Fruit fly (Drosophila melanogaster) whole organism, embryonic: Measurements from ENCODE around the gene AP-1-2beta.

ENCODE experiments used
- CG10209 ChIP-seq: fragments of 200-800 bp; sonication (Bioruptor generic); optimal IDR thresholded peaks from 3 replicates; lab custom pipeline; 2017; ENCODE audit warnings: missing biosample characterization, mild to moderate bottlenecking, missing genetic modification characterization, missing genetic modification reagents
- CG12769 ChIP-seq: fragments of 200-800 bp; sonication (Bioruptor generic); optimal IDR thresholded peaks from 2 replicates; lab custom pipeline; 2019; ENCODE audit warnings: missing biosample characterization, mild to moderate bottlenecking, missing genetic modification characterization, moderate library complexity
- CG14014 ChIP-seq: fragments of 200-800 bp; sonication (Bioruptor generic); IDR thresholded peaks from 2 replicates; pipeline ENCODE4 v1.3.6; 2022; ENCODE audit warnings: missing biosample characterization, missing genetic modification characterization
- CG15269 ChIP-seq: fragments of 200-800 bp; sonication (Bioruptor generic); optimal IDR thresholded peaks from 2 replicates; lab custom pipeline; 2018; ENCODE audit warnings: missing biosample characterization, mild to moderate bottlenecking, missing genetic modification characterization, moderate library complexity
- CG15479 ChIP-seq: fragments of 200-800 bp; sonication (Bioruptor generic); optimal IDR thresholded peaks from 3 replicates; lab custom pipeline; 2019; ENCODE audit warnings: missing biosample characterization, mild to moderate bottlenecking, missing genetic modification characterization, moderate library complexity
- CG15514 ChIP-seq: fragments of 200-800 bp; sonication (Bioruptor generic); optimal IDR thresholded peaks from 3 replicates; lab custom pipeline; 2017; ENCODE audit warnings: missing biosample characterization, missing genetic modification characterization, mild to moderate bottlenecking, moderate library complexity, missing genetic modification reagents
- CG16813 ChIP-seq: fragments of 200-800 bp; sonication (Bioruptor generic); IDR thresholded peaks from 3 replicates; pipeline ENCODE4 v1.3.6; 2022; ENCODE audit warnings: missing biosample characterization, missing genetic modification characterization; ENCODE audit not compliant: partially characterized antibody
- CG17612 ChIP-seq: fragments of 200-800 bp; sonication (Bioruptor generic); IDR thresholded peaks from 2 replicates; pipeline ENCODE4 v1.3.6; 2022; ENCODE audit warnings: missing biosample characterization, missing genetic modification characterization
- CG2129 ChIP-seq: fragments of 200-800 bp; sonication (Bioruptor generic); IDR thresholded peaks from 2 replicates; pipeline ENCODE4 v1.3.6; 2022; ENCODE audit warnings: missing biosample characterization, missing genetic modification characterization; ENCODE audit not compliant: partially characterized antibody
- CG3163 ChIP-seq: fragments of 200-800 bp; sonication (Bioruptor generic); optimal IDR thresholded peaks from 3 replicates; lab custom pipeline; 2016; ENCODE audit warnings: missing biosample characterization, missing genetic modification characterization
- CG32767 ChIP-seq: fragments of 200-800 bp; sonication (Bioruptor generic); IDR thresholded peaks from 2 replicates; pipeline ENCODE4 v1.3.6; 2022; ENCODE audit warnings: missing biosample characterization, missing genetic modification characterization
- CG33213 ChIP-seq: fragments of 200-800 bp; sonication (Bioruptor generic); optimal IDR thresholded peaks from 3 replicates; lab custom pipeline; 2016; ENCODE audit warnings: missing biosample characterization, missing genetic modification characterization
- CG33557 ChIP-seq: fragments of 200-800 bp; sonication (Bioruptor generic); optimal IDR thresholded peaks from 2 replicates; lab custom pipeline; 2019; ENCODE audit warnings: missing biosample characterization, mild to moderate bottlenecking, missing genetic modification characterization, moderate library complexity
- CG3407 ChIP-seq: fragments of 200-800 bp; sonication (Bioruptor generic); optimal IDR thresholded peaks from 2 replicates; lab custom pipeline; 2018; ENCODE audit warnings: missing biosample characterization, mild to moderate bottlenecking, missing genetic modification characterization
- CG6765 ChIP-seq: fragments of 200-800 bp; sonication (Bioruptor generic); optimal IDR thresholded peaks from 3 replicates; lab custom pipeline; 2017; ENCODE audit warnings: missing biosample characterization, mild to moderate bottlenecking, missing genetic modification characterization
- CG6813 ChIP-seq: fragments of 200-800 bp; sonication (Bioruptor generic); optimal IDR thresholded peaks from 2 replicates; lab custom pipeline; 2017; ENCODE audit warnings: missing biosample characterization, missing genetic modification characterization, mild to moderate bottlenecking, moderate library complexity, missing genetic modification reagents
- CrebB ChIP-seq: fragments of 200-800 bp; sonication (Bioruptor generic); optimal IDR thresholded peaks from 3 replicates; lab custom pipeline; 2018; ENCODE audit warnings: missing biosample characterization, mild to moderate bottlenecking, missing genetic modification characterization
- D19A ChIP-seq: fragments of 200-800 bp; optimal IDR thresholded peaks from 3 replicates; lab custom pipeline; 2019; ENCODE audit warnings: missing biosample characterization, mild to moderate bottlenecking, missing genetic modification characterization, moderate library complexity
- Dip2 ChIP-seq: fragments of 200-800 bp; sonication (Bioruptor generic); IDR thresholded peaks from 2 replicates; pipeline ENCODE4 v1.3.6; 2022; ENCODE audit warnings: missing biosample characterization, missing genetic modification characterization
- Eip74EF ChIP-seq, 2 experiments: fragments of 200-800 bp in 1 of 2; fragments of >200 bp in 1 of 2; sonication (Bioruptor generic) in 1 of 2; optimal IDR thresholded peaks; 2 replicates each; lab custom pipeline; 2017 to 2019; ENCODE audit warnings: missing biosample characterization in 2 of 2, missing genetic modification characterization in 2 of 2, mild to moderate bottlenecking in 1 of 2, moderate library complexity in 1 of 2
- Hr39 ChIP-seq: fragments of >200 bp; optimal IDR thresholded peaks from 2 replicates; lab custom pipeline; 2017
- Jarid2 ChIP-seq: fragments of 200-800 bp; sonication (Bioruptor generic); optimal IDR thresholded peaks from 3 replicates; lab custom pipeline; 2017; ENCODE audit warnings: mild to moderate bottlenecking, missing biosample characterization, missing genetic modification reagents, missing genetic modification characterization
- Kr ChIP-seq: fragments of 200-800 bp; sonication (Bioruptor generic); optimal IDR thresholded peaks from 2 replicates; lab custom pipeline; 2017; ENCODE audit warnings: missing biosample characterization, mild to moderate bottlenecking, missing genetic modification characterization
- MESR4 ChIP-seq: fragments of 200-800 bp; sonication (Bioruptor generic); optimal IDR thresholded peaks from 2 replicates; lab custom pipeline; 2018; ENCODE audit warnings: missing biosample characterization, mild to moderate bottlenecking, missing genetic modification characterization, moderate library complexity
- Spps ChIP-seq: fragments of 200-800 bp; sonication (Bioruptor generic); optimal IDR thresholded peaks from 2 replicates; lab custom pipeline; 2018; ENCODE audit warnings: missing biosample characterization, mild to moderate bottlenecking, missing genetic modification characterization
- Trl ChIP-seq, 3 experiments: fragments of >200 bp in 2 of 3; fragments of 200-800 bp in 1 of 3; sonication (Bioruptor generic) in 1 of 3; optimal IDR thresholded peaks; 2 replicates in 1 of 3; 3 replicates in 2 of 3; lab custom pipeline; 2016 to 2017; ENCODE audit warnings: missing biosample characterization in 1 of 3, missing genetic modification characterization in 1 of 3
- amos ChIP-seq: fragments of 200-800 bp; sonication (Bioruptor generic); IDR thresholded peaks from 2 replicates; pipeline ENCODE4 v1.3.6; 2022; ENCODE audit warnings: missing biosample characterization, missing genetic modification characterization; ENCODE audit not compliant: partially characterized antibody
- ap ChIP-seq: fragments of 200-800 bp; sonication (Bioruptor generic); IDR thresholded peaks from 2 replicates; pipeline ENCODE4 v1.3.6; 2022; ENCODE audit warnings: missing biosample characterization, missing genetic modification characterization
- ash1 ChIP-seq: fragments of 200-800 bp; sonication (Bioruptor generic); optimal IDR thresholded peaks from 2 replicates; lab custom pipeline; 2018; ENCODE audit warnings: missing biosample characterization, mild to moderate bottlenecking, missing genetic modification characterization
- bbx ChIP-seq: fragments of 200-800 bp; sonication (Bioruptor generic); IDR thresholded peaks from 2 replicates; pipeline ENCODE4 v1.3.6; 2022; ENCODE audit warnings: missing biosample characterization, missing genetic modification characterization; ENCODE audit not compliant: partially characterized antibody
- bcd ChIP-seq: fragments of 200-800 bp; sonication (Bioruptor generic); optimal IDR thresholded peaks from 2 replicates; lab custom pipeline; 2017; ENCODE audit warnings: missing biosample characterization, mild to moderate bottlenecking, missing genetic modification characterization
- bowl ChIP-seq: fragments of 200-800 bp; sonication (Bioruptor generic); IDR thresholded peaks from 2 replicates; pipeline ENCODE4 v1.3.6; 2022; ENCODE audit warnings: missing biosample characterization, missing genetic modification characterization
- chif ChIP-seq, 2 experiments: fragments of 200-800 bp; sonication (Bioruptor generic); optimal IDR thresholded peaks; 3 replicates each; lab custom pipeline; 2016; ENCODE audit warnings: missing biosample characterization in 2 of 2, missing genetic modification characterization in 2 of 2
- chinmo ChIP-seq: fragments of 200-800 bp; sonication (Bioruptor generic); IDR thresholded peaks from 4 replicates; pipeline ENCODE4 v1.3.6; 2022; ENCODE audit warnings: missing biosample characterization, missing genetic modification characterization; ENCODE audit not compliant: partially characterized antibody
- chm ChIP-seq: fragments of 200-800 bp; sonication (Bioruptor generic); IDR thresholded peaks from 2 replicates; pipeline ENCODE4 v1.3.6; 2022; ENCODE audit warnings: missing biosample characterization, missing genetic modification characterization
- eyg ChIP-seq: fragments of 200-800 bp; sonication (Bioruptor generic); optimal IDR thresholded peaks from 3 replicates; lab custom pipeline; 2016; ENCODE audit warnings: missing biosample characterization, missing genetic modification characterization
- insv ChIP-seq, 2 experiments: fragments of 200-800 bp; sonication (Bioruptor generic); optimal IDR thresholded peaks; 3 replicates each; lab custom pipeline; 2016 to 2018; ENCODE audit warnings: missing biosample characterization in 2 of 2, missing genetic modification characterization in 2 of 2
- kah ChIP-seq: fragments of 200-800 bp; sonication (Bioruptor generic); optimal IDR thresholded peaks from 2 replicates; lab custom pipeline; 2018; ENCODE audit warnings: missing biosample characterization, mild to moderate bottlenecking, missing genetic modification characterization
- knrl ChIP-seq: fragments of 200-800 bp; sonication (Bioruptor generic); IDR thresholded peaks from 3 replicates; pipeline ENCODE4 v1.3.6; 2022; ENCODE audit warnings: missing biosample characterization, missing genetic modification characterization; ENCODE audit not compliant: partially characterized antibody
- peb ChIP-seq: fragments of 200-800 bp; sonication (Bioruptor generic); IDR thresholded peaks from 2 replicates; pipeline ENCODE4 v1.3.6; 2022; ENCODE audit warnings: missing biosample characterization, missing genetic modification characterization
- salm ChIP-seq: fragments of 200-800 bp; sonication (Bioruptor generic); optimal IDR thresholded peaks from 2 replicates; lab custom pipeline; 2018; ENCODE audit warnings: missing biosample characterization, mild to moderate bottlenecking, missing genetic modification characterization
- tup ChIP-seq: fragments of 200-800 bp; sonication (Bioruptor generic); optimal IDR thresholded peaks from 2 replicates; lab custom pipeline; 2016; ENCODE audit warnings: missing biosample characterization, mild to moderate bottlenecking, missing genetic modification characterization, moderate library complexity
- unc-4 ChIP-seq: fragments of 200-800 bp; sonication (Bioruptor generic); IDR thresholded peaks from 2 replicates; pipeline ENCODE4 v1.3.6; 2022; ENCODE audit warnings: missing biosample characterization, missing genetic modification characterization; ENCODE audit not compliant: partially characterized antibody
- vnd ChIP-seq: fragments of 200-800 bp; sonication (Bioruptor generic); IDR thresholded peaks from 3 replicates; pipeline ENCODE4 v1.3.6; 2022; ENCODE audit warnings: missing biosample characterization, missing genetic modification characterization; ENCODE audit not compliant: partially characterized antibody
- z ChIP-seq: fragments of 200-800 bp; sonication (Bioruptor generic); IDR thresholded peaks from 3 replicates; pipeline ENCODE4 v1.3.6; 2022; ENCODE audit warnings: missing biosample characterization, missing genetic modification characterization
- zen ChIP-seq: fragments of 200-800 bp; sonication (Bioruptor generic); optimal IDR thresholded peaks from 3 replicates; lab custom pipeline; 2018; ENCODE audit warnings: missing biosample characterization, mild to moderate bottlenecking, missing genetic modification characterization, moderate library complexity
- zfh1 ChIP-seq: fragments of 200-800 bp; sonication (Bioruptor generic); IDR thresholded peaks from 3 replicates; pipeline ENCODE4 v1.3.6; 2022; ENCODE audit warnings: missing biosample characterization, missing genetic modification characterization

Gene AP-1-2beta

dm6 chrX:19750626-19751149, 19.9 kb downstream of the AP-1-2beta start, which contains the start of gene Abcd3 (continued):
- peak; percentile 57 for TF ChIP-seq CG3163
- TF ChIP-seq D19A (tag; lab: Kevin White, UChicago): peak; percentile 6
- peak; percentile 25 for TF ChIP-seq CG6765
- peak; percentile 38 for TF ChIP-seq CG6813 (GFP tag; lab: Kevin White, UChicago)
- peak; percentile 26 for TF ChIP-seq CG10209 (GFP tag; lab: Kevin White, UChicago)
- TF ChIP-seq ap: no peak
- no peak for TF ChIP-seq ash1 (GFP tag; lab: Kevin White, UChicago)
- peak; percentile 41; the same call in 2 of the 3 replicates for TF ChIP-seq zfh1 (GFP tag; lab: Robert Waterston, UW)
- TF ChIP-seq amos (GFP tag; lab: Robert Waterston, UW): peak; percentile 66
- TF ChIP-seq insv (GFP tag; optimal IDR thresholded peaks at IDR 0.05; lab: Kevin White, UChicago): peak in 1 of 2 experiments; percentile 52
- TF ChIP-seq bowl (GFP tag; lab: Robert Waterston, UW): 0 out of 2 replicates have a peak, but pooled peaks have one; percentile 21
- TF ChIP-seq CG32767 (GFP tag; lab: Robert Waterston, UW): peak; percentile 38; the same call in 1 of the 2 replicates
- TF ChIP-seq CG33213 (GFP tag; lab: Kevin White, UChicago): peak; percentile 23
- peak; percentile 22 for TF ChIP-seq CG12769 (tag; lab: Kevin White, UChicago)
- TF ChIP-seq Dip2 (GFP tag; lab: Robert Waterston, UW): no peak
- TF ChIP-seq CG15479 (GFP tag; lab: Kevin White, UChicago): peak; percentile 76
- peak in 1 of 2 experiments; percentile 59 for TF ChIP-seq Eip74EF (GFP tag; optimal IDR thresholded peaks at IDR 0.05; lab: Kevin White, UChicago)
- peak; percentile 94 for TF ChIP-seq MESR4 (GFP tag; lab: Kevin White, UChicago)
- TF ChIP-seq Spps (tag; lab: Kevin White, UChicago): no peak
- peak in 1 of 2 experiments; percentile 39 for TF ChIP-seq Trl (optimal IDR thresholded peaks at IDR 0.05; lab: Kevin White, UChicago)
- peak; percentile 51 for TF ChIP-seq Trl (GFP tag; optimal IDR thresholded peaks at IDR 0.05; lab: Kevin White, UChicago)
- TF ChIP-seq eyg (GFP tag; lab: Kevin White, UChicago): peak; percentile 3
- TF ChIP-seq kah (GFP tag; lab: Kevin White, UChicago): peak; percentile 75
- TF ChIP-seq Kr (GFP tag; lab: Kevin White, UChicago): no peak
- TF ChIP-seq chm (GFP tag; lab: Robert Waterston, UW): peak; percentile 66; the same call in 1 of the 2 replicates
- TF ChIP-seq knrl (GFP tag; lab: Robert Waterston, UW): peak; percentile 58
- TF ChIP-seq salm (tag; lab: Kevin White, UChicago): peak; percentile 11
- TF ChIP-seq CG16813 (GFP tag; lab: Robert Waterston, UW): peak; percentile 60; the same call in 2 of the 3 replicates
- TF ChIP-seq zen (tag; lab: Kevin White, UChicago): peak; percentile 34
- TF ChIP-seq CG17612 (GFP tag; lab: Robert Waterston, UW): no peak
- TF ChIP-seq CrebB (tag; lab: Kevin White, UChicago): peak; percentile 53
- no peak for TF ChIP-seq CG2129 (GFP tag; lab: Robert Waterston, UW)
- TF ChIP-seq CG33557 (GFP tag; lab: Kevin White, UChicago): peak; percentile 58
- TF ChIP-seq vnd (GFP tag; lab: Robert Waterston, UW): peak; percentile 14; the same call in 2 of the 3 replicates
- TF ChIP-seq CG14014 (GFP tag; lab: Robert Waterston, UW): peak; percentile 34; the same call in 1 of the 2 replicates
- no peak for TF ChIP-seq tup (GFP tag; lab: Kevin White, UChicago)
- no peak for TF ChIP-seq peb (GFP tag; lab: Robert Waterston, UW)
- no peak for TF ChIP-seq CG3407 (GFP tag; lab: Kevin White, UChicago)
- TF ChIP-seq bbx (GFP tag; lab: Robert Waterston, UW): peak; percentile 65
- TF ChIP-seq Hr39: no peak
- peak; percentile 15 for TF ChIP-seq CG15269 (tag; lab: Kevin White, UChicago)
- TF ChIP-seq chif (GFP tag; optimal IDR thresholded peaks at IDR 0.05; lab: Kevin White, UChicago): peak in 1 of 2 experiments; percentile 0
- TF ChIP-seq chinmo (GFP tag; lab: Robert Waterston, UW): peak; percentile 91
- peak; percentile 71 for TF ChIP-seq unc-4 (GFP tag; lab: Robert Waterston, UW)
- 0 out of 3 replicates have a peak, but pooled peaks have one; percentile 40 for TF ChIP-seq z (GFP tag; lab: Robert Waterston, UW)
- TF ChIP-seq Jarid2 (GFP tag; lab: Kevin White, UChicago): peak; percentile 91
- TF ChIP-seq CG15514 (GFP tag; lab: Kevin White, UChicago): peak; percentile 77
- peak; percentile 12 for TF ChIP-seq bcd (GFP tag; lab: Kevin White, UChicago)
